Fruit fly (Drosophila melanogaster) whole organism, embryonic: ENCODE data around the gene AhcyL1.

Experiments
- Adf1 ChIP-seq: fragments of 200-800 bp; sonication (Bioruptor generic); IDR thresholded peaks from 2 replicates; pipeline ENCODE4 v1.3.6; 2022; ENCODE audit warnings: missing biosample characterization, missing genetic modification characterization
- CG12236 ChIP-seq: fragments of 200-800 bp; sonication (Bioruptor generic); optimal IDR thresholded peaks from 2 replicates; lab custom pipeline; 2016; ENCODE audit warnings: missing biosample characterization, missing genetic modification characterization
- CG12659 ChIP-seq: fragments of 200-800 bp; sonication (Bioruptor generic); optimal IDR thresholded peaks from 3 replicates; lab custom pipeline; 2017; ENCODE audit warnings: mild to moderate bottlenecking, missing biosample characterization, missing genetic modification reagents, missing genetic modification characterization
- CG12942 ChIP-seq: fragments of 200-800 bp; sonication (Bioruptor generic); optimal IDR thresholded peaks from 3 replicates; lab custom pipeline; 2016; ENCODE audit warnings: missing biosample characterization, missing genetic modification characterization
- CG13775 ChIP-seq: fragments of 200-800 bp; sonication (Bioruptor generic); optimal IDR thresholded peaks from 3 replicates; lab custom pipeline; 2017; ENCODE audit warnings: missing biosample characterization, mild to moderate bottlenecking, missing genetic modification characterization
- CG1603 ChIP-seq: fragments of 200-800 bp; sonication (Bioruptor generic); optimal IDR thresholded peaks from 2 replicates; lab custom pipeline; 2019; ENCODE audit warnings: missing biosample characterization, mild to moderate bottlenecking, missing genetic modification characterization, moderate library complexity
- CG16863 ChIP-seq: fragments of 200-800 bp; sonication (Bioruptor generic); optimal IDR thresholded peaks from 3 replicates; lab custom pipeline; 2016; ENCODE audit warnings: missing biosample characterization, missing genetic modification characterization
- CG17361 ChIP-seq: fragments of 200-800 bp; sonication (Bioruptor generic); IDR thresholded peaks from 3 replicates; pipeline ENCODE4 v1.3.6; 2022; ENCODE audit warnings: missing biosample characterization, missing genetic modification characterization
- CG2678 ChIP-seq: fragments of 200-800 bp; sonication (Bioruptor generic); optimal IDR thresholded peaks from 3 replicates; lab custom pipeline; 2019; ENCODE audit warnings: missing biosample characterization, mild to moderate bottlenecking, missing genetic modification characterization, moderate library complexity
- CG2712 ChIP-seq: fragments of 200-800 bp; optimal IDR thresholded peaks from 3 replicates; lab custom pipeline; 2019; ENCODE audit warnings: missing biosample characterization, mild to moderate bottlenecking, missing genetic modification characterization, moderate library complexity
- CG3281 ChIP-seq: fragments of 200-800 bp; sonication (Bioruptor generic); optimal IDR thresholded peaks from 3 replicates; lab custom pipeline; 2017; ENCODE audit warnings: missing biosample characterization, mild to moderate bottlenecking, missing genetic modification characterization
- CG3838 ChIP-seq: fragments of 200-800 bp; sonication (Bioruptor generic); optimal IDR thresholded peaks from 3 replicates; lab custom pipeline; 2016; ENCODE audit warnings: missing biosample characterization, missing genetic modification characterization
- CG4360 ChIP-seq: fragments of 200-800 bp; sonication (Bioruptor generic); IDR thresholded peaks from 2 replicates; pipeline ENCODE4 v1.3.6; 2022; ENCODE audit warnings: missing biosample characterization, missing genetic modification characterization
- CG7372 ChIP-seq: fragments of 200-800 bp; sonication (Bioruptor generic); IDR thresholded peaks from 2 replicates; pipeline ENCODE4 v1.3.6; 2022; ENCODE audit warnings: missing biosample characterization, missing genetic modification characterization
- CG8281 ChIP-seq: fragments of 200-800 bp; sonication (Bioruptor generic); optimal IDR thresholded peaks from 2 replicates; lab custom pipeline; 2018; ENCODE audit warnings: missing biosample characterization, mild to moderate bottlenecking, missing genetic modification characterization, moderate library complexity
- CG8388 ChIP-seq: fragments of 200-800 bp; sonication (Bioruptor generic); optimal IDR thresholded peaks from 2 replicates; lab custom pipeline; 2019; ENCODE audit warnings: missing biosample characterization, mild to moderate bottlenecking, missing genetic modification characterization, moderate library complexity
- CG9932 ChIP-seq: fragments of 200-800 bp; sonication (Bioruptor generic); IDR thresholded peaks from 2 replicates; pipeline ENCODE4 v1.3.6; 2022; ENCODE audit warnings: missing biosample characterization, missing genetic modification characterization
- CrebB ChIP-seq: fragments of 200-800 bp; sonication (Bioruptor generic); optimal IDR thresholded peaks from 3 replicates; lab custom pipeline; 2018; ENCODE audit warnings: missing biosample characterization, mild to moderate bottlenecking, missing genetic modification characterization
- Dip2 ChIP-seq: fragments of 200-800 bp; sonication (Bioruptor generic); IDR thresholded peaks from 2 replicates; pipeline ENCODE4 v1.3.6; 2022; ENCODE audit warnings: missing biosample characterization, missing genetic modification characterization
- Drgx ChIP-seq: fragments of 200-800 bp; sonication (Bioruptor generic); IDR thresholded peaks from 2 replicates; pipeline ENCODE4 v1.3.6; 2022; ENCODE audit warnings: missing biosample characterization, missing genetic modification characterization
- Ets65A ChIP-seq: fragments of 200-800 bp; sonication (Bioruptor generic); peaks from one replicate; lab custom pipeline; 2016; ENCODE audit warnings: missing biosample characterization, missing genetic modification characterization
- HHEX ChIP-seq: fragments of 200-800 bp; sonication (Bioruptor generic); optimal IDR thresholded peaks from 3 replicates; lab custom pipeline; 2017; ENCODE audit warnings: missing biosample characterization, mild to moderate bottlenecking, missing genetic modification characterization, missing genetic modification reagents
- HLH3B ChIP-seq: fragments of 200-800 bp; sonication (Bioruptor generic); IDR thresholded peaks from 2 replicates; pipeline ENCODE4 v1.3.6; 2022; ENCODE audit warnings: missing biosample characterization, missing genetic modification characterization
- Meics ChIP-seq: fragments of 200-800 bp; sonication (Bioruptor generic); optimal IDR thresholded peaks from 2 replicates; lab custom pipeline; 2017; ENCODE audit warnings: missing biosample characterization, mild to moderate bottlenecking, missing genetic modification characterization
- Nf-YB ChIP-seq: fragments of 200-800 bp; sonication (Bioruptor generic); optimal IDR thresholded peaks from 3 replicates; lab custom pipeline; 2019; ENCODE audit warnings: missing biosample characterization, mild to moderate bottlenecking, missing genetic modification characterization, moderate library complexity
- TFAM ChIP-seq: fragments of 200-800 bp; sonication (Bioruptor generic); optimal IDR thresholded peaks from 2 replicates; lab custom pipeline; 2017; ENCODE audit warnings: missing biosample characterization, missing genetic modification characterization, inconsistent platforms
- bowl ChIP-seq: fragments of 200-800 bp; sonication (Bioruptor generic); IDR thresholded peaks from 2 replicates; pipeline ENCODE4 v1.3.6; 2022; ENCODE audit warnings: missing biosample characterization, missing genetic modification characterization
- chinmo ChIP-seq: fragments of 200-800 bp; sonication (Bioruptor generic); IDR thresholded peaks from 4 replicates; pipeline ENCODE4 v1.3.6; 2022; ENCODE audit warnings: missing biosample characterization, missing genetic modification characterization; ENCODE audit not compliant: partially characterized antibody
- croc ChIP-seq: fragments of 200-800 bp; sonication (Bioruptor generic); conservative IDR thresholded peaks from 3 replicates; pipeline ENCODE4 v1.3.6; 2022; ENCODE audit warnings: missing biosample characterization, missing genetic modification characterization
- danr ChIP-seq: fragments of 200-800 bp; sonication (Bioruptor generic); IDR thresholded peaks from 2 replicates; pipeline ENCODE4 v1.3.6; 2022; ENCODE audit warnings: missing biosample characterization, missing genetic modification characterization
- ems ChIP-seq: fragments of 200-800 bp; sonication (Bioruptor generic); optimal IDR thresholded peaks from 3 replicates; lab custom pipeline; 2016; ENCODE audit warnings: missing biosample characterization, missing genetic modification characterization
- gcm ChIP-seq: fragments of 200-800 bp; sonication (Bioruptor generic); optimal IDR thresholded peaks from 2 replicates; lab custom pipeline; 2019; ENCODE audit warnings: missing biosample characterization, mild to moderate bottlenecking, missing genetic modification characterization, moderate library complexity
- gfzf ChIP-seq: fragments of 200-800 bp; sonication (Bioruptor generic); optimal IDR thresholded peaks from 2 replicates; lab custom pipeline; 2016; ENCODE audit warnings: missing biosample characterization, mild to moderate bottlenecking, missing genetic modification characterization, moderate library complexity
- gro ChIP-seq: fragments of 200-800 bp; sonication (Bioruptor generic); optimal IDR thresholded peaks from 2 replicates; lab custom pipeline; 2016; ENCODE audit warnings: missing biosample characterization, missing genetic modification characterization
- hkb ChIP-seq, 2 experiments: fragments of 200-800 bp in 1 of 2; fragments of >200 bp in 1 of 2; sonication (Bioruptor generic) in 1 of 2; IDR thresholded peaks in 1 of 2; optimal IDR thresholded peaks in 1 of 2; 2 replicates each; pipeline versions ENCODE4 v1.3.6 to Lab custom; 2017 to 2022; ENCODE audit warnings: missing biosample characterization in 1 of 2, missing genetic modification characterization in 1 of 2
- kay ChIP-seq: fragments of 200-800 bp; sonication (Bioruptor generic); optimal IDR thresholded peaks from 2 replicates; lab custom pipeline; 2016; ENCODE audit warnings: missing biosample characterization, missing genetic modification characterization
- p53 ChIP-seq: fragments of 200-800 bp; sonication (Bioruptor generic); optimal IDR thresholded peaks from 2 replicates; lab custom pipeline; 2016; ENCODE audit warnings: missing biosample characterization, missing genetic modification characterization
- rib ChIP-seq: fragments of 200-800 bp; sonication (Bioruptor generic); IDR thresholded peaks from 2 replicates; pipeline ENCODE4 v1.3.6; 2022; ENCODE audit warnings: missing biosample characterization, missing genetic modification characterization
- salm ChIP-seq: fragments of 200-800 bp; sonication (Bioruptor generic); optimal IDR thresholded peaks from 2 replicates; lab custom pipeline; 2018; ENCODE audit warnings: missing biosample characterization, mild to moderate bottlenecking, missing genetic modification characterization
- schlank ChIP-seq: fragments of 200-800 bp; sonication (Bioruptor generic); optimal IDR thresholded peaks from 2 replicates; lab custom pipeline; 2018; ENCODE audit warnings: missing biosample characterization, mild to moderate bottlenecking, missing genetic modification characterization
- sd ChIP-seq: fragments of 200-800 bp; sonication (Bioruptor generic); optimal IDR thresholded peaks from 3 replicates; lab custom pipeline; 2018; ENCODE audit warnings: missing biosample characterization, mild to moderate bottlenecking, missing genetic modification characterization, moderate library complexity
- slbo ChIP-seq: fragments of 200-800 bp; sonication (Bioruptor generic); IDR thresholded peaks from 2 replicates; pipeline ENCODE4 v1.3.6; 2022; ENCODE audit warnings: missing biosample characterization, missing genetic modification characterization
- wor ChIP-seq: fragments of 200-800 bp; sonication (Bioruptor generic); IDR thresholded peaks from 2 replicates; pipeline ENCODE4 v1.3.6; 2022; ENCODE audit warnings: missing biosample characterization, missing genetic modification characterization
- z ChIP-seq: fragments of 200-800 bp; sonication (Bioruptor generic); IDR thresholded peaks from 3 replicates; pipeline ENCODE4 v1.3.6; 2022; ENCODE audit warnings: missing biosample characterization, missing genetic modification characterization
- zfh1 ChIP-seq: fragments of 200-800 bp; sonication (Bioruptor generic); IDR thresholded peaks from 3 replicates; pipeline ENCODE4 v1.3.6; 2022; ENCODE audit warnings: missing biosample characterization, missing genetic modification characterization

The AhcyL1 gene

dm6 chr3L:2805956-2806527, 33.9 kb upstream of the AhcyL1 start (continued):
- no peak for TF ChIP-seq CG13775
- TF ChIP-seq CG2678 (tag; lab: Kevin White, UChicago), result peak; percentile 79
- TF ChIP-seq Ets65A (GFP tag; lab: Kevin White, UChicago), result peak; percentile 93
- TF ChIP-seq gfzf (GFP tag; lab: Kevin White, UChicago), result no peak
- TF ChIP-seq rib (GFP tag; lab: Robert Waterston, UW), result peak; percentile 86
- TF ChIP-seq chinmo, result 0 out of 4 replicates have a peak, but pooled peaks have one; percentile 39
- peak; percentile 82 for TF ChIP-seq CG17361 (GFP tag; lab: Robert Waterston, UW)
- TF ChIP-seq CG7372 (GFP tag; lab: Robert Waterston, UW), result peak; percentile 83
- no peak for TF ChIP-seq p53
- TF ChIP-seq gro (GFP tag; lab: Kevin White, UChicago), result peak; percentile 60
- TF ChIP-seq HHEX (GFP tag; lab: Kevin White, UChicago), result peak; percentile 76
- TF ChIP-seq CG8388 (GFP tag; lab: Kevin White, UChicago), result peak; percentile 46
- no peak for TF ChIP-seq CG8281 (tag; lab: Kevin White, UChicago)
- peak; percentile 79 for TF ChIP-seq CG1603 (tag; lab: Kevin White, UChicago)
- TF ChIP-seq CG4360 (GFP tag; lab: Robert Waterston, UW), result peak; percentile 70
- TF ChIP-seq CG12236 (GFP tag; lab: Kevin White, UChicago), result no peak
- peak; percentile 82 for TF ChIP-seq sd (tag; lab: Kevin White, UChicago)
- no peak for TF ChIP-seq Nf-YB
- TF ChIP-seq wor (GFP tag; lab: Robert Waterston, UW), result peak; percentile 54; the same call in 1 of the 2 replicates
- TF ChIP-seq Dip2 (GFP tag; lab: Robert Waterston, UW), result no peak
- no peak for TF ChIP-seq CG12942
- TF ChIP-seq HLH3B, result peak; percentile 83
- peak; percentile 92 for TF ChIP-seq Drgx (GFP tag; lab: Robert Waterston, UW)
- peak; percentile 59 for TF ChIP-seq CG9932 (GFP tag; lab: Robert Waterston, UW)
- no peak for TF ChIP-seq CG3838 (GFP tag; lab: Kevin White, UChicago)
- TF ChIP-seq CG16863, result no peak
- peak; percentile 32 for TF ChIP-seq salm
- no peak for TF ChIP-seq hkb (optimal IDR thresholded peaks at IDR 0.05; lab: Kevin White, UChicago)
- peak; percentile 87 for TF ChIP-seq hkb (GFP tag; IDR thresholded peaks at IDR 0.05; lab: Robert Waterston, UW)
- 0 out of 3 replicates have a peak, but pooled peaks have one; percentile 44 for TF ChIP-seq z (GFP tag; lab: Robert Waterston, UW)
- TF ChIP-seq Adf1 (GFP tag; lab: Robert Waterston, UW), result no peak
- TF ChIP-seq kay (GFP tag; lab: Kevin White, UChicago), result peak; percentile 58
- TF ChIP-seq schlank, result no peak
- peak; percentile 37 for TF ChIP-seq ems (GFP tag; lab: Kevin White, UChicago)
- peak; percentile 82 for TF ChIP-seq slbo (GFP tag; lab: Robert Waterston, UW)
- TF ChIP-seq CG12659 (GFP tag; lab: Kevin White, UChicago), result peak; percentile 10
- TF ChIP-seq croc, result peak; percentile 68
- TF ChIP-seq zfh1 (GFP tag; lab: Robert Waterston, UW), result peak; percentile 94
- TF ChIP-seq bowl (GFP tag; lab: Robert Waterston, UW), result 0 out of 2 replicates have a peak, but pooled peaks have one; percentile 39
- TF ChIP-seq Meics (GFP tag; lab: Kevin White, UChicago), result peak; percentile 65
- TF ChIP-seq danr (GFP tag; lab: Robert Waterston, UW), result peak; percentile 67
- TF ChIP-seq TFAM, result no peak
- no peak for TF ChIP-seq gcm
- TF ChIP-seq CG3281 (GFP tag; lab: Kevin White, UChicago), result peak; percentile 45
- no peak for TF ChIP-seq CrebB (tag; lab: Kevin White, UChicago)
- TF ChIP-seq CG2712, result peak; percentile 88
